Fruit fly (Drosophila melanogaster) whole organism, embryonic: ENCODE data around the gene Tsc1.
A peak's percentile ranks its signal among the peaks of the same experiment; 100 is the strongest.

Source experiments
- Ada2b ChIP-seq: fragments of 200-800 bp; sonication (Bioruptor generic); IDR thresholded peaks from 2 replicates; pipeline ENCODE4 v1.3.6; 2022; ENCODE audit warnings: missing biosample characterization, missing genetic modification characterization
- Atf-2 ChIP-seq: fragments of 200-800 bp; sonication (Bioruptor generic); optimal IDR thresholded peaks from 2 replicates; lab custom pipeline; 2016; ENCODE audit warnings: missing biosample characterization, missing genetic modification characterization
- B-H2 ChIP-seq: fragments of 200-800 bp; sonication (Bioruptor generic); optimal IDR thresholded peaks from 2 replicates; lab custom pipeline; 2018; ENCODE audit warnings: missing biosample characterization, mild to moderate bottlenecking, missing genetic modification characterization
- CG10565 ChIP-seq: fragments of 200-800 bp; sonication (Bioruptor generic); optimal IDR thresholded peaks from 3 replicates; lab custom pipeline; 2016; ENCODE audit warnings: missing biosample characterization, mild to moderate bottlenecking, missing genetic modification characterization
- CG11456 ChIP-seq: fragments of 200-800 bp; sonication (Bioruptor generic); IDR thresholded peaks from 3 replicates; pipeline ENCODE4 v1.3.6; 2022; ENCODE audit warnings: missing biosample characterization, missing genetic modification characterization
- CG14965 ChIP-seq: fragments of 200-800 bp; sonication (Bioruptor generic); optimal IDR thresholded peaks from 2 replicates; lab custom pipeline; 2016; ENCODE audit warnings: missing biosample characterization, missing genetic modification characterization, borderline replicate concordance
- CG16779 ChIP-seq: fragments of 200-800 bp; sonication (Bioruptor generic); IDR thresholded peaks from 2 replicates; pipeline ENCODE4 v1.3.6; 2022; ENCODE audit warnings: missing biosample characterization, missing genetic modification characterization
- CG17186 ChIP-seq: fragments of 200-800 bp; sonication (Bioruptor generic); optimal IDR thresholded peaks from 3 replicates; lab custom pipeline; 2017; ENCODE audit warnings: missing biosample characterization, missing genetic modification reagents, missing genetic modification characterization
- CG17328 ChIP-seq: fragments of 200-800 bp; sonication (Bioruptor generic); IDR thresholded peaks from 2 replicates; pipeline ENCODE4 v1.3.6; 2022; ENCODE audit warnings: missing biosample characterization, missing genetic modification characterization
- CG18262 ChIP-seq: fragments of 200-800 bp; optimal IDR thresholded peaks from 3 replicates; lab custom pipeline; 2019; ENCODE audit warnings: missing biosample characterization, mild to moderate bottlenecking, missing genetic modification characterization, moderate library complexity
- CG18476 ChIP-seq: fragments of 200-800 bp; sonication (Bioruptor generic); optimal IDR thresholded peaks from 2 replicates; lab custom pipeline; 2016; ENCODE audit warnings: missing biosample characterization, mild to moderate bottlenecking, missing genetic modification characterization
- CG2875 ChIP-seq: fragments of 200-800 bp; sonication (Bioruptor generic); optimal IDR thresholded peaks from 2 replicates; lab custom pipeline; 2017; ENCODE audit warnings: missing biosample characterization, mild to moderate bottlenecking, missing genetic modification characterization, missing genetic modification reagents
- CG34422 ChIP-seq: fragments of 200-800 bp; sonication (Bioruptor generic); IDR thresholded peaks from 3 replicates; pipeline ENCODE4 v1.3.6; 2022; ENCODE audit warnings: missing biosample characterization, missing genetic modification characterization
- CG4424 ChIP-seq: fragments of 200-800 bp; sonication (Bioruptor generic); optimal IDR thresholded peaks from 3 replicates; lab custom pipeline; 2016; ENCODE audit warnings: missing biosample characterization, missing genetic modification characterization
- CG4854 ChIP-seq: fragments of 200-800 bp; sonication (Bioruptor generic); optimal IDR thresholded peaks from 2 replicates; lab custom pipeline; 2016; ENCODE audit warnings: missing biosample characterization, missing genetic modification characterization, inconsistent platforms
- CG7963 ChIP-seq: fragments of 200-800 bp; sonication (Bioruptor generic); IDR thresholded peaks from 3 replicates; pipeline ENCODE4 v1.3.6; 2022; ENCODE audit warnings: missing biosample characterization, missing genetic modification characterization; ENCODE audit not compliant: partially characterized antibody
- CG8765 ChIP-seq: fragments of 200-800 bp; sonication (Bioruptor generic); IDR thresholded peaks from 2 replicates; pipeline ENCODE4 v1.3.6; 2022; ENCODE audit warnings: missing biosample characterization, missing genetic modification characterization
- CG8944 ChIP-seq: fragments of 200-800 bp; sonication (Bioruptor generic); optimal IDR thresholded peaks from 3 replicates; lab custom pipeline; 2016; ENCODE audit warnings: missing biosample characterization, missing genetic modification characterization
- CG9437 ChIP-seq: fragments of 200-800 bp; sonication (Bioruptor generic); optimal IDR thresholded peaks from 2 replicates; lab custom pipeline; 2018; ENCODE audit warnings: missing biosample characterization, mild to moderate bottlenecking, missing genetic modification characterization
- ERR ChIP-seq: fragments of 200-800 bp; sonication (Bioruptor generic); optimal IDR thresholded peaks from 2 replicates; lab custom pipeline; 2016; ENCODE audit warnings: missing biosample characterization, missing genetic modification characterization
- Ets97D ChIP-seq: fragments of 200-800 bp; sonication (Bioruptor generic); optimal IDR thresholded peaks from 3 replicates; lab custom pipeline; 2016; ENCODE audit warnings: missing biosample characterization, missing genetic modification characterization
- Fer2 ChIP-seq: fragments of 200-800 bp; sonication (Bioruptor generic); optimal IDR thresholded peaks from 2 replicates; lab custom pipeline; 2018; ENCODE audit warnings: missing biosample characterization, mild to moderate bottlenecking, missing genetic modification characterization, moderate library complexity
- HHEX ChIP-seq: fragments of 200-800 bp; sonication (Bioruptor generic); optimal IDR thresholded peaks from 3 replicates; lab custom pipeline; 2017; ENCODE audit warnings: missing biosample characterization, mild to moderate bottlenecking, missing genetic modification characterization, missing genetic modification reagents
- HLH54F ChIP-seq: fragments of 200-800 bp; sonication (Bioruptor generic); optimal IDR thresholded peaks from 3 replicates; lab custom pipeline; 2016; ENCODE audit warnings: missing biosample characterization, missing genetic modification characterization
- HmgZ ChIP-seq: fragments of 200-800 bp; sonication (Bioruptor generic); optimal IDR thresholded peaks from 2 replicates; lab custom pipeline; 2018; ENCODE audit warnings: missing biosample characterization, mild to moderate bottlenecking, missing genetic modification characterization
- Hr3 ChIP-seq: fragments of 200-800 bp; sonication (Bioruptor generic); optimal IDR thresholded peaks from 3 replicates; lab custom pipeline; 2016; ENCODE audit warnings: missing biosample characterization, missing genetic modification characterization
- Hr51 ChIP-seq, 2 experiments: fragments of 200-800 bp; sonication (Bioruptor generic); optimal IDR thresholded peaks; 2 replicates in 1 of 2; 3 replicates in 1 of 2; lab custom pipeline; 2016 to 2018; ENCODE audit warnings: missing biosample characterization in 2 of 2, missing genetic modification characterization in 2 of 2, mild to moderate bottlenecking in 1 of 2, moderate library complexity in 1 of 2
- Hsf ChIP-seq: fragments of 200-800 bp; sonication (Bioruptor generic); optimal IDR thresholded peaks from 3 replicates; lab custom pipeline; 2016; ENCODE audit warnings: missing biosample characterization, missing genetic modification characterization
- Six4 ChIP-seq: fragments of 200-800 bp; sonication (Bioruptor generic); optimal IDR thresholded peaks from 2 replicates; lab custom pipeline; 2016; ENCODE audit warnings: missing biosample characterization, missing genetic modification characterization
- Sox100B ChIP-seq: fragments of 200-800 bp; sonication (Bioruptor generic); optimal IDR thresholded peaks from 3 replicates; lab custom pipeline; 2018; ENCODE audit warnings: missing biosample characterization, mild to moderate bottlenecking, missing genetic modification characterization
- YL-1 ChIP-seq: fragments of 200-800 bp; sonication (Bioruptor generic); optimal IDR thresholded peaks from 3 replicates; lab custom pipeline; 2017; ENCODE audit warnings: missing biosample characterization, mild to moderate bottlenecking, missing genetic modification characterization
- amos ChIP-seq: fragments of 200-800 bp; sonication (Bioruptor generic); IDR thresholded peaks from 2 replicates; pipeline ENCODE4 v1.3.6; 2022; ENCODE audit warnings: missing biosample characterization, missing genetic modification characterization; ENCODE audit not compliant: partially characterized antibody
- az2 ChIP-seq: fragments of 200-800 bp; sonication (Bioruptor generic); optimal IDR thresholded peaks from 3 replicates; lab custom pipeline; 2016; ENCODE audit warnings: missing biosample characterization, missing genetic modification characterization
- bowl ChIP-seq: fragments of 200-800 bp; sonication (Bioruptor generic); IDR thresholded peaks from 2 replicates; pipeline ENCODE4 v1.3.6; 2022; ENCODE audit warnings: missing biosample characterization, missing genetic modification characterization
- cad ChIP-seq: fragments of >200 bp; optimal IDR thresholded peaks from 2 replicates; lab custom pipeline; 2017; ENCODE audit warnings: missing biosample characterization, missing genetic modification characterization
- cg ChIP-seq: fragments of 200-800 bp; sonication (Bioruptor generic); optimal IDR thresholded peaks from 3 replicates; lab custom pipeline; 2019; ENCODE audit warnings: missing biosample characterization, mild to moderate bottlenecking, missing genetic modification characterization, moderate library complexity
- crp ChIP-seq, 2 experiments: fragments of 200-800 bp; sonication (Bioruptor generic); optimal IDR thresholded peaks; 2 replicates in 1 of 2; 3 replicates in 1 of 2; lab custom pipeline; 2017; ENCODE audit warnings: missing biosample characterization in 2 of 2, missing genetic modification characterization in 2 of 2, mild to moderate bottlenecking in 1 of 2, moderate library complexity in 1 of 2
- en ChIP-seq: fragments of 200-800 bp; sonication (Bioruptor generic); optimal IDR thresholded peaks from 2 replicates; lab custom pipeline; 2016; ENCODE audit warnings: missing biosample characterization, missing genetic modification characterization
- fru ChIP-seq: fragments of >200 bp; optimal IDR thresholded peaks from 2 replicates; lab custom pipeline; 2017
- gcm ChIP-seq: fragments of 200-800 bp; sonication (Bioruptor generic); optimal IDR thresholded peaks from 2 replicates; lab custom pipeline; 2019; ENCODE audit warnings: missing biosample characterization, mild to moderate bottlenecking, missing genetic modification characterization, moderate library complexity
- kah ChIP-seq: fragments of 200-800 bp; sonication (Bioruptor generic); optimal IDR thresholded peaks from 2 replicates; lab custom pipeline; 2018; ENCODE audit warnings: missing biosample characterization, mild to moderate bottlenecking, missing genetic modification characterization
- ken ChIP-seq: fragments of 200-800 bp; sonication (Bioruptor generic); IDR thresholded peaks from 3 replicates; pipeline ENCODE4 v1.3.6; 2022; ENCODE audit warnings: missing biosample characterization, missing genetic modification characterization
- klu ChIP-seq: fragments of 200-800 bp; sonication (Bioruptor generic); IDR thresholded peaks from 2 replicates; pipeline ENCODE4 v1.3.6; 2022; ENCODE audit warnings: missing biosample characterization, missing genetic modification characterization
- lilli ChIP-seq: fragments of 200-800 bp; sonication (Bioruptor generic); optimal IDR thresholded peaks from 3 replicates; lab custom pipeline; 2016; ENCODE audit warnings: missing biosample characterization, missing genetic modification characterization
- pb ChIP-seq: fragments of 200-800 bp; sonication (Bioruptor generic); optimal IDR thresholded peaks from 3 replicates; lab custom pipeline; 2016; ENCODE audit warnings: missing biosample characterization, missing genetic modification characterization
- pita ChIP-seq: fragments of 200-800 bp; sonication (Bioruptor generic); optimal IDR thresholded peaks from 2 replicates; lab custom pipeline; 2017; ENCODE audit warnings: missing biosample characterization, mild to moderate bottlenecking, missing genetic modification characterization
- pros ChIP-seq: fragments of 200-800 bp; sonication (Bioruptor generic); optimal IDR thresholded peaks from 3 replicates; lab custom pipeline; 2019; ENCODE audit warnings: missing biosample characterization, mild to moderate bottlenecking, missing genetic modification characterization, moderate library complexity
- sd ChIP-seq: fragments of 200-800 bp; sonication (Bioruptor generic); optimal IDR thresholded peaks from 3 replicates; lab custom pipeline; 2018; ENCODE audit warnings: missing biosample characterization, mild to moderate bottlenecking, missing genetic modification characterization, moderate library complexity
- sens-2 ChIP-seq: fragments of 200-800 bp; sonication (Bioruptor generic); IDR thresholded peaks from 2 replicates; pipeline ENCODE4 v1.3.6; 2022; ENCODE audit warnings: missing biosample characterization, missing genetic modification characterization
- so ChIP-seq: fragments of 200-800 bp; sonication (Bioruptor generic); IDR thresholded peaks from 3 replicates; pipeline ENCODE4 v1.3.6; 2022; ENCODE audit warnings: missing biosample characterization, missing genetic modification characterization

The Tsc1 gene

dm6 chr3R:24162774-24163555 is 32.9 kb downstream of the Tsc1 start, which contains the start of gene mRpS24 (continued):
- TF ChIP-seq Sox100B (GFP tag; lab: Kevin White, UChicago) (no peak), B-H2 (no peak), HmgZ (tag; lab: Kevin White, UChicago) (no peak), Ets97D (no peak), YL-1 (GFP tag; lab: Kevin White, UChicago) (peak; percentile 32), CG7963 (no peak), so (GFP tag; lab: Robert Waterston, UW) (no peak), CG9437 (GFP tag; lab: Kevin White, UChicago) (no peak), Atf-2 (GFP tag; lab: Kevin White, UChicago) (no peak), CG18262 (tag; lab: Kevin White, UChicago) (no peak), CG2875 (GFP tag; lab: Kevin White, UChicago) (no peak), CG8765 (GFP tag; lab: Robert Waterston, UW) (no peak), CG17328 (no peak), pita (no peak), sens-2 (GFP tag; lab: Robert Waterston, UW) (no peak), en (GFP tag; lab: Kevin White, UChicago) (no peak), CG17186 (GFP tag; lab: Kevin White, UChicago) (no peak), crp (GFP tag; optimal IDR thresholded peaks at IDR 0.05; lab: Kevin White, UChicago) (peak in 1 of 2 experiments; percentile 88), bowl (GFP tag; lab: Robert Waterston, UW) (no peak), Hr51 (GFP tag; optimal IDR thresholded peaks at IDR 0.05; lab: Kevin White, UChicago) (no peak), HHEX (GFP tag; lab: Kevin White, UChicago) (no peak), CG18476 (GFP tag; lab: Kevin White, UChicago) (no peak)
- TF ChIP-seq, all 482 proteins: peak for 10

- TF ChIP-seq ERR (GFP tag; lab: Kevin White, UChicago) (no peak), Six4 (GFP tag; lab: Kevin White, UChicago) (peak; percentile 18), sd (tag; lab: Kevin White, UChicago) (no peak), Fer2 (tag; lab: Kevin White, UChicago) (peak; percentile 42), CG4424 (peak; percentile 33), en (GFP tag; lab: Kevin White, UChicago) (no peak), CG8944 (GFP tag; lab: Kevin White, UChicago) (no peak), CG14965 (no peak), CG10565 (GFP tag; lab: Kevin White, UChicago) (no peak), Ada2b (GFP tag; lab: Robert Waterston, UW) (peak; percentile 65), kah (GFP tag; lab: Kevin White, UChicago) (no peak), pros (GFP tag; lab: Kevin White, UChicago) (no peak), ken (peak; percentile 59; the same call in 2 of the 3 replicates), cad (no peak), az2 (GFP tag; lab: Kevin White, UChicago) (peak; percentile 72), lilli (GFP tag; lab: Kevin White, UChicago) (peak; percentile 57), Hr3 (peak; percentile 60), CG4854 (peak; percentile 25), pb (no peak), HLH54F (GFP tag; lab: Kevin White, UChicago) (peak; percentile 36), CG34422 (GFP tag; lab: Robert Waterston, UW) (peak; percentile 67; the same call in 2 of the 3 replicates), fru (lab: Kevin White, UChicago) (no peak), gcm (GFP tag; lab: Kevin White, UChicago) (peak; percentile 13), cg (GFP tag; lab: Kevin White, UChicago) (no peak), CG11456 (no peak), Hsf (GFP tag; lab: Kevin White, UChicago) (peak; percentile 52), klu (GFP tag; lab: Robert Waterston, UW) (peak; percentile 54), CG16779 (GFP tag; lab: Robert Waterston, UW) (no peak), amos (peak; percentile 52)
These were observed 33.5 kb downstream of the Tsc1 start, which contains the start of gene Apc2 for dm6 chr3R:24163556-24164022. Gene Apc2 (plus strand): TSS chr3R:24163966.
